Worm (Caenorhabditis elegans): ENCODE results near the gene sre-34.

DNA sequence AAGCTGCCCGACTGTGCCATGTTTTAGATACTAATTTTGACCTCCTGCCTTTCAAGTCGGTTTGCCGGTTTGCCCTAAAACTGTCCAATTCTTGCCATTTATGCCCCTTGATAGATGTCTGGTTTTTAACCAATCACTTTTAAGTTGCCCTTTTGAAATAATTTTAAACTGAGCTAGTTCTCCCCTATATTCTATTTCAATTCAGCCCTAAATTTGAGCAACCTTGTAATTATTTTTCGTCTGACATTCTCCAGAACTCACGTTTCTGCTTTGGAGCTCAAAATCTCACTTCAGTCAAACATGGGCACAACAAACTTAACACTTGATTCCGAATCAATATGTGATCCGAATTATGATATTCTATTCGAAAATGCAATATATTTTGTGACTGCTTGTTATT lies 23.5 kb downstream of the sre-34 start, which contains the start of gene srg-17:
- no peak for TF ChIP-seq nhr-12 (tag; optimal IDR thresholded peaks at IDR 0.05)
- TF ChIP-seq snpc-4 (tag; optimal IDR thresholded peaks at IDR 0.05) = no peak
- TF ChIP-seq mls-2 (tag; optimal IDR thresholded peaks at IDR 0.05) = no peak
- no peak for TF ChIP-seq nhr-28 (tag; optimal IDR thresholded peaks at IDR 0.05)
